Worm (Caenorhabditis elegans): ENCODE data around the gene sap-140.
A peak's percentile ranks its signal among the peaks of the same experiment; 100 is the strongest.

sap-140 gene

DNA sequence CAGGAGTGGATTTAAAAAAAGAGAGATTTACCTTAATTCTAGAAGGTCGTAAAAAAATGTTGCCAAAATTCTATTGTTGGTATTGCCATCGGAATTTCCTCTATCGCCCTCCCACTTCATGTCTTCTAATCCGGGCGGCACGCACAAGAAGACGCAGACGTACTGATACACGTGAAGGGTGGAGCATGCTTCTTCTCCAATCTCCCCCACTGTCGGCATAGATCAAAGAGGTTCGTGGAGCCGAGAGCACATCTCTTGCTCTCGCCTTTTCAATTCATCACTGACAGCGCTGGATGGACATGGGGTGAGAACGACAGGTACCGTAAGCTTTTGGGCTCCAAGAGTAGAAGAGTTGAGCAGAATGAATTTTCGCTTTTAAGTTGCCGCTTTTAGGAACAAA, 37.0 kb downstream of the sap-140 start, which contains the start of gene lin-39:
Gene lin-39, minus strand, starts transcription at position 74 of the 400 bp plus-strand sequence.
- TF ChIP-seq unc-120 (tag; optimal IDR thresholded peaks at IDR 0.05; ENCODE audit: poor library complexity, severe bottlenecking) (no peak), unc-62 (GFP tag; optimal IDR thresholded peaks at IDR 0.05) (peak; percentile 44)

DNA sequence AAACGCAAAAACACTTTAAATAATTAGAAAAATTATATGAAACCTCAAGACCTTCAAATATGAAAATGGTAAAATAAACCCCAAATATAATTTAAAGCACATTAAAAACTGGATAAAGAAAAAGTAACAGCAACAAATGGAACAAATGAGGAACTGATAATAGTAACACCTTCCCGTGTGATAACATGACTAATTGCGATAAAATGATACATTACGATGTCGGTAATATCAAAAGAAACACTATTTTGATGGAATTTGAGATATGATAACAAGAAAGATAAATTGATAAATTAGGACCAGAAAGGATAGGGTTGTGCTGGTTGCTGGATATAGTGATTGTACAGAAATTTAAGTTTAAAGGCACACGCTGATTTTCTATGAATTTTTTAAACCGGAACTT, 42.5 kb downstream of the sap-140 start:
- no peak for TF ChIP-seq zip-8 (tag; optimal IDR thresholded peaks at IDR 0.05)
- TF ChIP-seq unc-39 (tag; optimal IDR thresholded peaks at IDR 0.05) = no peak
- no peak for TF ChIP-seq flh-1 (GFP tag; optimal IDR thresholded peaks at IDR 0.05)
- no peak for TF ChIP-seq ceh-83 (GFP tag; optimal IDR thresholded peaks at IDR 0.05)
- no peak for TF ChIP-seq nhr-28 (tag; optimal IDR thresholded peaks at IDR 0.05)
- TF ChIP-seq elt-1 (tag; optimal IDR thresholded peaks at IDR 0.05; ENCODE audit: borderline replicate concordance, insufficient read depth) = no peak
- no peak for TF ChIP-seq nhr-237 (tag; optimal IDR thresholded peaks at IDR 0.05)
- no peak for TF ChIP-seq unc-120 (tag; optimal IDR thresholded peaks at IDR 0.05; ENCODE audit: poor library complexity, severe bottlenecking)
- no peak for TF ChIP-seq unc-62 (GFP tag; optimal IDR thresholded peaks at IDR 0.05)
- TF ChIP-seq ceh-39 (tag; optimal IDR thresholded peaks at IDR 0.05) = no peak
- no peak for TF ChIP-seq ceh-43 (GFP tag; optimal IDR thresholded peaks at IDR 0.05)
- no peak for TF ChIP-seq sem-2 (GFP tag; optimal IDR thresholded peaks at IDR 0.05)

DNA sequence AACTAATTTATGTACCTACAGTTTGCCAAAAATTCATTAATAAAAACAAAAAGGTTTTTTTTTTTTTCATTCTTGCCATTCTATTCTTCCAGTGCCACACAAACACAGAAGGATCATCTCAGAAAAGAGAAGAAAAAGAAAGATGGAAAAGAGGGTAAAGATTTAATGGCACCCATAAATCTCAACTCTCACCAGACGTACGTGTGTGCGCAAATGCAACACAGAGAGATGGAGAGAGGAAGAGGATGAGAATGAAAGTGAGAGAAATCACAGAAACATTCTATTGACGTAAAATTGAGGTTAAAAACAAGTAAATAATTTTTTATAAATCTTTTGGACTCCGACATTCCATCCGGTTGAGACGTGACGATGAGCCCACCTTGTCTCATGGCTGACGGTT, 44.7 kb downstream of the sap-140 start:
- TF ChIP-seq M03D4.4 (tag; optimal IDR thresholded peaks at IDR 0.05) (no peak), mep-1 (tag; optimal IDR thresholded peaks at IDR 0.05) (no peak), mab-5 (tag; optimal IDR thresholded peaks at IDR 0.05) (peak; percentile 61), bed-3 (GFP tag; optimal IDR thresholded peaks at IDR 0.05) (no peak), drap-1 (GFP tag; optimal IDR thresholded peaks at IDR 0.05) (no peak), elt-3 (tag; optimal IDR thresholded peaks at IDR 0.05) (no peak), sem-2 (GFP tag; optimal IDR thresholded peaks at IDR 0.05) (no peak), pha-4 (tag; optimal IDR thresholded peaks at IDR 0.05) (no peak), ces-1 (GFP tag; optimal IDR thresholded peaks at IDR 0.05) (no peak), nhr-2 (tag; optimal IDR thresholded peaks at IDR 0.05) (no peak), sptf-1 (tag; optimal IDR thresholded peaks at IDR 0.05) (no peak), hlh-1 (tag; optimal IDR thresholded peaks at IDR 0.05) (peak; percentile 71), unc-62 (GFP tag; optimal IDR thresholded peaks at IDR 0.05) (peak; percentile 82), unc-120 (tag; optimal IDR thresholded peaks at IDR 0.05; ENCODE audit: poor library complexity, severe bottlenecking) (peak; percentile 1), zip-8 (tag; optimal IDR thresholded peaks at IDR 0.05) (no peak)

DNA sequence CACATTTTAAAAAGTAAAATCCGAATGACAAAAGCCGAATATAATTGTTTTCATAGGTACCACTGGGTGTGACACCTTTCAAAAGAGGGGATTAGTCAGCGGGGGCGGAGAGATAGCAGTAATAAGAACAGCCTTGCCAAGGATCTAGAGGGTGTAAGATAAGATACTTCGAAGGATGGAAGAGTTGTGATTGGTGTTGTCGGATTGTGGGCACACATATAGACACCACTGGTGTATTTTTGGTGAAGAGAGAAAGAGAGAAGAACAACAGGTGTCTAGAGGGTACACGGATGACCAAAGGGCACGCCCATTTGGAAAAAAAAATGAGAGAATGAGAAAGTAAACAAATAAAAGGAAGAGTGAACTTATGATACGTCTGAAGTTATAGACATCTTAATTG, 45.7 kb downstream of the sap-140 start:
- TF ChIP-seq unc-62 (GFP tag; optimal IDR thresholded peaks at IDR 0.05) (peak; percentile 74), hlh-1 (tag; optimal IDR thresholded peaks at IDR 0.05) (peak; percentile 93), drap-1 (GFP tag; optimal IDR thresholded peaks at IDR 0.05) (no peak), ham-2 (GFP tag; optimal IDR thresholded peaks at IDR 0.05) (no peak), unc-120 (tag; optimal IDR thresholded peaks at IDR 0.05; ENCODE audit: poor library complexity, severe bottlenecking) (peak; percentile 83), ceh-43 (GFP tag; optimal IDR thresholded peaks at IDR 0.05) (no peak)

DNA sequence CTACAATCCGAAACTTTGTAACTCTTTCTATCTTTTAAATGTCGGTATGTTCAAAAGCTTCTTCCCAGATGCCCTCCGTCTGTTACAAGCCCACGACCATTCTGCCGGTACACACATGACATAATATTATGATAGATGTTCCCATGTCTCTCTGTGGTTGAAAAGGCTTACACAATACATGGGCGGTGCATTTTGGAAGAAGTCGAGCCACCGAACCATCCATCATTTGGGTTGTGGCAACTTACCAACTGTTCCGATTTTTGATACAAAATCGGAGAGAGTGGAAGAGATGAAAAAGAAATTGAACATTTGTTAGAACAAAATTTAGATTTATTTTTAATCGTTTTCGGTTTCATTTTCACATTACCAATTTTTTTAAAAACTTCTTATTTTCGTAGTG, 49.4 kb downstream of the sap-140 start:
- TF ChIP-seq blmp-1 (tag; optimal IDR thresholded peaks at IDR 0.05) (no peak), pha-4 (tag; optimal IDR thresholded peaks at IDR 0.05) (no peak), drap-1 (GFP tag; optimal IDR thresholded peaks at IDR 0.05) (no peak), ces-1 (GFP tag; optimal IDR thresholded peaks at IDR 0.05) (no peak), hlh-1 (tag; optimal IDR thresholded peaks at IDR 0.05) (peak; percentile 78), unc-120 (tag; optimal IDR thresholded peaks at IDR 0.05; ENCODE audit: poor library complexity, severe bottlenecking) (peak; percentile 50), zip-8 (tag; optimal IDR thresholded peaks at IDR 0.05) (no peak), nhr-28 (tag; optimal IDR thresholded peaks at IDR 0.05) (no peak), sem-2 (GFP tag; optimal IDR thresholded peaks at IDR 0.05) (no peak), nhr-2 (tag; optimal IDR thresholded peaks at IDR 0.05) (no peak), unc-62 (GFP tag; optimal IDR thresholded peaks at IDR 0.05) (peak; percentile 96), elt-1 (tag; optimal IDR thresholded peaks at IDR 0.05; ENCODE audit: borderline replicate concordance, insufficient read depth) (no peak), nhr-76 (tag; optimal IDR thresholded peaks at IDR 0.05) (no peak), mep-1 (tag; optimal IDR thresholded peaks at IDR 0.05) (no peak), ham-2 (GFP tag; optimal IDR thresholded peaks at IDR 0.05) (no peak), cnd-1 (tag; optimal IDR thresholded peaks at IDR 0.05) (peak; percentile 14), lin-13 (tag; optimal IDR thresholded peaks at IDR 0.05) (no peak)

DNA sequence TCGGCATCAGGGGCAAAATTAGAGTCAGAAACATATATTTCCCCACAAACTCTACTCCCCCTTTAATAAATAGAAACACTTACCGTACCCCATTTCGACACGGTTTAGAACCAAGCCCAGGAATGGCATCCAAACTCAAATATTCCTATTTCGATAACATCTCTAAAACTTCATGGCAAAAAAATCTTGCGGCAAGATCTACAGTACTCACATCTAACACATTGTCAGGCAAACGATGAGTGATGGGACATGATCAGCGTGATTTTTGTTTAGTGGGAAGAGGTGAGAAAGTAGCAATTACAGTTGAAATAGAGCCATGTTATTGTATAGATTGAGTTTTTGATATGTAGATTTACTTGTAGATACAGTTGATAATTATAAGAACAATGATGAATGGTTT, 51.4 kb downstream of the sap-140 start:
- TF ChIP-seq snpc-4 (tag; optimal IDR thresholded peaks at IDR 0.05) = no peak
- TF ChIP-seq unc-62 (GFP tag; optimal IDR thresholded peaks at IDR 0.05) = peak; percentile 28
- no peak for TF ChIP-seq unc-120 (tag; optimal IDR thresholded peaks at IDR 0.05; ENCODE audit: poor library complexity, severe bottlenecking)

Measured in whole organism, mixed stage, embryonic.